Fruit fly (Drosophila melanogaster) whole organism, embryonic: ENCODE results near the gene CG17768.
A peak's percentile ranks its signal among the peaks of the same experiment; 100 is the strongest.

Experiments
- Abd-B ChIP-seq: fragments of 200-800 bp; sonication (Bioruptor generic); optimal IDR thresholded peaks from 2 replicates; lab custom pipeline; 2018; ENCODE audit warnings: missing biosample characterization, mild to moderate bottlenecking, missing genetic modification characterization, moderate library complexity
- BEAF-32 ChIP-seq: fragments of 200-800 bp; sonication (Bioruptor generic); optimal IDR thresholded peaks from 3 replicates; lab custom pipeline; 2017; ENCODE audit warnings: missing biosample characterization, missing genetic modification characterization, mild to moderate bottlenecking, moderate library complexity, missing genetic modification reagents
- Bgb ChIP-seq: fragments of 200-800 bp; sonication (Bioruptor generic); IDR thresholded peaks from 2 replicates; pipeline ENCODE4 v1.3.6; 2022; ENCODE audit warnings: missing biosample characterization, missing genetic modification characterization; ENCODE audit not compliant: partially characterized antibody
- CG10321 ChIP-seq: fragments of 200-800 bp; sonication (Bioruptor generic); IDR thresholded peaks from 2 replicates; pipeline ENCODE4 v1.3.6; 2022; ENCODE audit warnings: missing biosample characterization, missing genetic modification characterization
- CG10654 ChIP-seq: fragments of 200-800 bp; sonication (Bioruptor generic); optimal IDR thresholded peaks from 2 replicates; lab custom pipeline; 2016; ENCODE audit warnings: missing biosample characterization, missing genetic modification characterization
- CG10979 ChIP-seq: fragments of 200-800 bp; sonication (Bioruptor generic); optimal IDR thresholded peaks from 2 replicates; lab custom pipeline; 2018; ENCODE audit warnings: missing biosample characterization, mild to moderate bottlenecking, missing genetic modification characterization, moderate library complexity
- CG11504 ChIP-seq: fragments of 200-800 bp; sonication (Bioruptor generic); optimal IDR thresholded peaks from 3 replicates; lab custom pipeline; 2019; ENCODE audit warnings: missing biosample characterization, mild to moderate bottlenecking, missing genetic modification characterization, moderate library complexity
- CG11723 ChIP-seq: fragments of 200-800 bp; sonication (Bioruptor generic); optimal IDR thresholded peaks from 2 replicates; lab custom pipeline; 2017; ENCODE audit warnings: missing biosample characterization, mild to moderate bottlenecking, missing genetic modification characterization
- CG13123 ChIP-seq: fragments of 200-800 bp; sonication (Bioruptor generic); optimal IDR thresholded peaks from 2 replicates; lab custom pipeline; 2016; ENCODE audit warnings: missing biosample characterization, missing genetic modification characterization
- CG1603 ChIP-seq: fragments of 200-800 bp; sonication (Bioruptor generic); optimal IDR thresholded peaks from 2 replicates; lab custom pipeline; 2019; ENCODE audit warnings: missing biosample characterization, mild to moderate bottlenecking, missing genetic modification characterization, moderate library complexity
- CG1647 ChIP-seq: fragments of 200-800 bp; sonication (Bioruptor generic); optimal IDR thresholded peaks from 3 replicates; lab custom pipeline; 2016; ENCODE audit warnings: missing biosample characterization, missing genetic modification characterization
- CG17328 ChIP-seq: fragments of 200-800 bp; sonication (Bioruptor generic); IDR thresholded peaks from 2 replicates; pipeline ENCODE4 v1.3.6; 2022; ENCODE audit warnings: missing biosample characterization, missing genetic modification characterization
- CG17568 ChIP-seq: fragments of 200-800 bp; sonication (Bioruptor generic); optimal IDR thresholded peaks from 2 replicates; lab custom pipeline; 2018; ENCODE audit warnings: missing biosample characterization, mild to moderate bottlenecking, missing genetic modification characterization, moderate library complexity
- CG2678 ChIP-seq: fragments of 200-800 bp; sonication (Bioruptor generic); optimal IDR thresholded peaks from 3 replicates; lab custom pipeline; 2019; ENCODE audit warnings: missing biosample characterization, mild to moderate bottlenecking, missing genetic modification characterization, moderate library complexity
- CG30403 ChIP-seq: fragments of 200-800 bp; sonication (Bioruptor generic); optimal IDR thresholded peaks from 3 replicates; lab custom pipeline; 2016; ENCODE audit warnings: missing biosample characterization, missing genetic modification characterization
- CG31224 ChIP-seq: fragments of 200-800 bp; sonication (Bioruptor generic); IDR thresholded peaks from 2 replicates; pipeline ENCODE4 v1.3.6; 2022; ENCODE audit warnings: missing biosample characterization, missing genetic modification characterization
- CG32532 ChIP-seq: fragments of 200-800 bp; sonication (Bioruptor generic); IDR thresholded peaks from 2 replicates; pipeline ENCODE4 v1.3.6; 2022; ENCODE audit warnings: missing biosample characterization, missing genetic modification characterization
- CG3995 ChIP-seq: fragments of 200-800 bp; sonication (Bioruptor generic); optimal IDR thresholded peaks from 3 replicates; lab custom pipeline; 2016; ENCODE audit warnings: missing biosample characterization, missing genetic modification characterization
- CG4282 ChIP-seq: fragments of 200-800 bp; sonication (Bioruptor generic); optimal IDR thresholded peaks from 2 replicates; lab custom pipeline; 2016; ENCODE audit warnings: missing biosample characterization, missing genetic modification characterization
- CG4360 ChIP-seq: fragments of 200-800 bp; sonication (Bioruptor generic); IDR thresholded peaks from 2 replicates; pipeline ENCODE4 v1.3.6; 2022; ENCODE audit warnings: missing biosample characterization, missing genetic modification characterization
- CG6813 ChIP-seq: fragments of 200-800 bp; sonication (Bioruptor generic); optimal IDR thresholded peaks from 2 replicates; lab custom pipeline; 2017; ENCODE audit warnings: missing biosample characterization, missing genetic modification characterization, mild to moderate bottlenecking, moderate library complexity, missing genetic modification reagents
- CG8290 ChIP-seq, 3 experiments: fragments of 200-800 bp; sonication (Bioruptor generic); optimal IDR thresholded peaks; 2 replicates each; lab custom pipeline; 2016 to 2019; ENCODE audit warnings: missing biosample characterization in 3 of 3, missing genetic modification characterization in 3 of 3, mild to moderate bottlenecking in 2 of 3, moderate library complexity in 1 of 3
- CG8388 ChIP-seq: fragments of 200-800 bp; sonication (Bioruptor generic); optimal IDR thresholded peaks from 2 replicates; lab custom pipeline; 2019; ENCODE audit warnings: missing biosample characterization, mild to moderate bottlenecking, missing genetic modification characterization, moderate library complexity
- CG9797 ChIP-seq: fragments of 200-800 bp; sonication (Bioruptor generic); optimal IDR thresholded peaks from 3 replicates; lab custom pipeline; 2018; ENCODE audit warnings: missing biosample characterization, mild to moderate bottlenecking, missing genetic modification characterization
- CHES-1-like ChIP-seq: fragments of 200-800 bp; sonication (Bioruptor generic); optimal IDR thresholded peaks from 2 replicates; lab custom pipeline; 2016; ENCODE audit warnings: missing biosample characterization, missing genetic modification characterization
- D19A ChIP-seq: fragments of 200-800 bp; optimal IDR thresholded peaks from 3 replicates; lab custom pipeline; 2019; ENCODE audit warnings: missing biosample characterization, mild to moderate bottlenecking, missing genetic modification characterization, moderate library complexity
- Dbx ChIP-seq: fragments of 200-800 bp; sonication (Bioruptor generic); IDR thresholded peaks from 3 replicates; pipeline ENCODE4 v1.3.6; 2022; ENCODE audit warnings: missing biosample characterization, missing genetic modification characterization
- NK7.1 ChIP-seq: fragments of 200-800 bp; sonication (Bioruptor generic); optimal IDR thresholded peaks from 3 replicates; lab custom pipeline; 2016; ENCODE audit warnings: missing biosample characterization, missing genetic modification characterization
- Ssrp ChIP-seq: fragments of 200-800 bp; sonication (Bioruptor generic); optimal IDR thresholded peaks from 2 replicates; lab custom pipeline; 2018; ENCODE audit warnings: missing biosample characterization, mild to moderate bottlenecking, missing genetic modification characterization, moderate library complexity
- Taf1 ChIP-seq: fragments of 200-800 bp; sonication (Bioruptor generic); IDR thresholded peaks from 2 replicates; pipeline ENCODE4 v1.3.6; 2022; ENCODE audit warnings: missing biosample characterization, missing genetic modification characterization
- Trl ChIP-seq, 3 experiments: fragments of >200 bp in 2 of 3; fragments of 200-800 bp in 1 of 3; sonication (Bioruptor generic) in 1 of 3; optimal IDR thresholded peaks; 2 replicates in 1 of 3; 3 replicates in 2 of 3; lab custom pipeline; 2016 to 2017; ENCODE audit warnings: missing biosample characterization in 1 of 3, missing genetic modification characterization in 1 of 3
- ara ChIP-seq: fragments of 200-800 bp; sonication (Bioruptor generic); IDR thresholded peaks from 2 replicates; pipeline ENCODE4 v1.3.6; 2022; ENCODE audit warnings: missing biosample characterization, missing genetic modification characterization
- ase ChIP-seq: fragments of 200-800 bp; sonication (Bioruptor generic); IDR thresholded peaks from 3 replicates; pipeline ENCODE4 v1.3.6; 2022; ENCODE audit warnings: missing biosample characterization, missing genetic modification characterization
- ato ChIP-seq: fragments of 200-800 bp; sonication (Bioruptor generic); IDR thresholded peaks from 2 replicates; pipeline ENCODE4 v1.3.6; 2022; ENCODE audit warnings: missing biosample characterization, missing genetic modification characterization; ENCODE audit not compliant: partially characterized antibody
- bowl ChIP-seq: fragments of 200-800 bp; sonication (Bioruptor generic); IDR thresholded peaks from 2 replicates; pipeline ENCODE4 v1.3.6; 2022; ENCODE audit warnings: missing biosample characterization, missing genetic modification characterization
- chn ChIP-seq: fragments of 200-800 bp; sonication (Bioruptor generic); optimal IDR thresholded peaks from 2 replicates; lab custom pipeline; 2016; ENCODE audit warnings: missing biosample characterization, missing genetic modification characterization
- eyg ChIP-seq: fragments of 200-800 bp; sonication (Bioruptor generic); optimal IDR thresholded peaks from 3 replicates; lab custom pipeline; 2016; ENCODE audit warnings: missing biosample characterization, missing genetic modification characterization
- gsb ChIP-seq: fragments of 200-800 bp; sonication (Bioruptor generic); IDR thresholded peaks from 2 replicates; pipeline ENCODE4 v1.3.6; 2022; ENCODE audit warnings: missing biosample characterization, missing genetic modification characterization
- hkb ChIP-seq, 2 experiments: fragments of 200-800 bp in 1 of 2; fragments of >200 bp in 1 of 2; sonication (Bioruptor generic) in 1 of 2; IDR thresholded peaks in 1 of 2; optimal IDR thresholded peaks in 1 of 2; 2 replicates each; pipeline versions ENCODE4 v1.3.6 to Lab custom; 2017 to 2022; ENCODE audit warnings: missing biosample characterization in 1 of 2, missing genetic modification characterization in 1 of 2
- lilli ChIP-seq: fragments of 200-800 bp; sonication (Bioruptor generic); optimal IDR thresholded peaks from 3 replicates; lab custom pipeline; 2016; ENCODE audit warnings: missing biosample characterization, missing genetic modification characterization
- lov ChIP-seq, 2 experiments: fragments of 200-800 bp in 1 of 2; fragments of >200 bp in 1 of 2; sonication (Bioruptor generic) in 1 of 2; IDR thresholded peaks in 1 of 2; optimal IDR thresholded peaks in 1 of 2; 2 replicates in 1 of 2; 3 replicates in 1 of 2; pipeline versions ENCODE4 v1.3.6 to Lab custom; 2017 to 2022; ENCODE audit warnings: missing biosample characterization in 1 of 2, missing genetic modification characterization in 1 of 2
- nau ChIP-seq: fragments of 200-800 bp; sonication (Bioruptor generic); optimal IDR thresholded peaks from 3 replicates; lab custom pipeline; 2017; ENCODE audit warnings: missing biosample characterization, mild to moderate bottlenecking, missing genetic modification characterization, missing genetic modification reagents
- nerfin-2 ChIP-seq: fragments of 200-800 bp; sonication (Bioruptor generic); IDR thresholded peaks from 2 replicates; pipeline ENCODE4 v1.3.6; 2022; ENCODE audit warnings: missing biosample characterization, missing genetic modification characterization; ENCODE audit not compliant: partially characterized antibody
- pan ChIP-seq, 4 experiments: fragments of >200 bp in 3 of 4; fragments of 200-800 bp in 1 of 4; sonication (Bioruptor generic) in 1 of 4; optimal IDR thresholded peaks in 3 of 4; IDR thresholded peaks in 1 of 4; 2 replicates each; pipeline versions ENCODE4 v1.3.6 to Lab custom; 2017 to 2022; ENCODE audit warnings: missing biosample characterization in 2 of 4, missing genetic modification characterization in 2 of 4, mixed read lengths in 1 of 4
- slbo ChIP-seq: fragments of 200-800 bp; sonication (Bioruptor generic); IDR thresholded peaks from 2 replicates; pipeline ENCODE4 v1.3.6; 2022; ENCODE audit warnings: missing biosample characterization, missing genetic modification characterization
- slp2 ChIP-seq: fragments of 200-800 bp; sonication (Bioruptor generic); optimal IDR thresholded peaks from 2 replicates; lab custom pipeline; 2016; ENCODE audit warnings: missing biosample characterization, missing genetic modification characterization
- stc ChIP-seq: fragments of 200-800 bp; sonication (Bioruptor generic); IDR thresholded peaks from 2 replicates; pipeline ENCODE4 v1.3.6; 2022; ENCODE audit warnings: missing biosample characterization, missing genetic modification characterization
- trh ChIP-seq: fragments of 200-800 bp; sonication (Bioruptor generic); optimal IDR thresholded peaks from 2 replicates; lab custom pipeline; 2016; ENCODE audit warnings: missing biosample characterization, missing genetic modification characterization

CG17768 gene

dm6 chr2L:10428528-10428927 lies 23.5 kb upstream of the CG17768 start, which contains the start of gene CG5188 (continued):
- peak; percentile 52 for TF ChIP-seq CG9797 (GFP tag; lab: Kevin White, UChicago)
- TF ChIP-seq Taf1 (GFP tag; lab: Robert Waterston, UW), result 0 out of 2 replicates have a peak, but pooled peaks have one; percentile 29
- no peak for TF ChIP-seq nerfin-2
- no peak for TF ChIP-seq D19A
- peak; percentile 52 for TF ChIP-seq CG10979 (tag; lab: Kevin White, UChicago)
- TF ChIP-seq BEAF-32 (GFP tag; lab: Kevin White, UChicago), result peak; percentile 12
- no peak for TF ChIP-seq CG17568 (GFP tag; lab: Kevin White, UChicago)
- TF ChIP-seq ara (GFP tag; lab: Robert Waterston, UW), result no peak
- TF ChIP-seq bowl (GFP tag; lab: Robert Waterston, UW), result no peak
- peak; percentile 21 for TF ChIP-seq CG1647
- TF ChIP-seq lilli (GFP tag; lab: Kevin White, UChicago), result peak; percentile 48
- TF ChIP-seq Ssrp, result peak; percentile 26
- peak; percentile 6 for TF ChIP-seq CG4282 (GFP tag; lab: Kevin White, UChicago)
- TF ChIP-seq CG2678, result peak; percentile 67
- TF ChIP-seq gsb (GFP tag; lab: Robert Waterston, UW), result no peak
- TF ChIP-seq CG3995 (GFP tag; lab: Kevin White, UChicago), result peak; percentile 6
- peak; percentile 53; the same call in 1 of the 2 replicates for TF ChIP-seq ato
- no peak for TF ChIP-seq lov (optimal IDR thresholded peaks at IDR 0.05; lab: Kevin White, UChicago)
- no peak for TF ChIP-seq lov (GFP tag; IDR thresholded peaks at IDR 0.05; lab: Robert Waterston, UW)
- TF ChIP-seq CG6813 (GFP tag; lab: Kevin White, UChicago), result no peak
- TF ChIP-seq chn (GFP tag; lab: Kevin White, UChicago), result peak; percentile 17
- peak; percentile 99 for TF ChIP-seq CG8388 (GFP tag; lab: Kevin White, UChicago)
- TF ChIP-seq CG10321, result no peak
- peak; percentile 10 for TF ChIP-seq nau (GFP tag; lab: Kevin White, UChicago)
- TF ChIP-seq slbo, result peak; percentile 67
- no peak for TF ChIP-seq pan (optimal IDR thresholded peaks at IDR 0.05; lab: Kevin White, UChicago)
- peak in 1 of 2 experiments; percentile 66 for TF ChIP-seq pan (GFP tag; optimal IDR thresholded peaks at IDR 0.05 in 1 of 2, IDR thresholded peaks at IDR 0.05 in 1 of 2)
- TF ChIP-seq CG11723 (GFP tag; lab: Kevin White, UChicago), result no peak
- no peak for TF ChIP-seq trh (GFP tag; lab: Kevin White, UChicago)
- TF ChIP-seq Trl (optimal IDR thresholded peaks at IDR 0.05; lab: Kevin White, UChicago), result no peak
- TF ChIP-seq Trl (GFP tag; optimal IDR thresholded peaks at IDR 0.05; lab: Kevin White, UChicago), result no peak
- 0 out of 2 replicates have a peak, but pooled peaks have one; percentile 27 for TF ChIP-seq CG31224 (GFP tag; lab: Robert Waterston, UW)
- TF ChIP-seq NK7.1 (GFP tag; lab: Kevin White, UChicago), result no peak
- TF ChIP-seq CG10654 (GFP tag; lab: Kevin White, UChicago), result peak; percentile 26
- peak; percentile 28 for TF ChIP-seq CG1603 (tag; lab: Kevin White, UChicago)
- TF ChIP-seq CG8290 (GFP tag; optimal IDR thresholded peaks at IDR 0.05; lab: Kevin White, UChicago), result no peak
- no peak for TF ChIP-seq CG8290 (tag; optimal IDR thresholded peaks at IDR 0.05; lab: Kevin White, UChicago)
- TF ChIP-seq CG13123 (GFP tag; lab: Kevin White, UChicago), result peak; percentile 3
- TF ChIP-seq stc, result peak; percentile 62; the same call in 1 of the 2 replicates
- peak; percentile 66; the same call in 1 of the 3 replicates for TF ChIP-seq Dbx (GFP tag; lab: Robert Waterston, UW)
- peak; percentile 65 for TF ChIP-seq CG11504 (tag; lab: Kevin White, UChicago)
- TF ChIP-seq CG32532 (GFP tag; lab: Robert Waterston, UW), result peak; percentile 75
- TF ChIP-seq CG30403 (GFP tag; lab: Kevin White, UChicago), result peak; percentile 50
- no peak for TF ChIP-seq eyg
- no peak for TF ChIP-seq CG4360 (GFP tag; lab: Robert Waterston, UW)
- TF ChIP-seq Bgb (GFP tag; lab: Robert Waterston, UW), result peak; percentile 16; the same call in 1 of the 2 replicates
- no peak for TF ChIP-seq ase (GFP tag; lab: Robert Waterston, UW)
- TF ChIP-seq slp2, result no peak
- no peak for TF ChIP-seq Abd-B (GFP tag; lab: Kevin White, UChicago)
- peak; percentile 20 for TF ChIP-seq CHES-1-like (GFP tag; lab: Kevin White, UChicago)
- peak; percentile 68 for TF ChIP-seq CG17328
- no peak for TF ChIP-seq hkb (optimal IDR thresholded peaks at IDR 0.05; lab: Kevin White, UChicago)
- peak; percentile 61; the same call in 1 of the 2 replicates for TF ChIP-seq hkb (GFP tag; IDR thresholded peaks at IDR 0.05; lab: Robert Waterston, UW)
